Worm (Caenorhabditis elegans) whole organism, late embryonic: ENCODE data around the gene klp-3.

Source experiments
- C38D4.7 ChIP-seq: fragments of 200-800 bp; sonication (Bioruptor generic); optimal IDR thresholded peaks from 2 replicates; lab custom pipeline; 2018; ENCODE audit warnings: mild to moderate bottlenecking, missing genetic modification characterization, moderate library complexity, missing compliant biosample characterization
- F13H6.1 ChIP-seq: sonication (generic microtip); optimal IDR thresholded peaks from 2 replicates; lab custom pipeline; 2016; ENCODE audit warnings: missing genetic modification characterization, missing compliant biosample characterization
- K02D7.2 ChIP-seq: sonication (generic microtip); optimal IDR thresholded peaks from 2 replicates; lab custom pipeline; 2017; ENCODE audit warnings: mild to moderate bottlenecking, missing genetic modification characterization, missing compliant biosample characterization
- K09A11.1 ChIP-seq: sonication (generic microtip); optimal IDR thresholded peaks from 2 replicates; lab custom pipeline; 2017; ENCODE audit warnings: antibody characterized with exemption, mild to moderate bottlenecking, missing genetic modification characterization, missing compliant biosample characterization; ENCODE audit not compliant: insufficient read depth
- ahr-1 ChIP-seq: sonication (generic microtip); optimal IDR thresholded peaks from 2 replicates; lab custom pipeline; 2016; ENCODE audit warnings: missing genetic modification characterization, missing compliant biosample characterization
- ceh-14 ChIP-seq: sonication (generic microtip); optimal IDR thresholded peaks from 2 replicates; lab custom pipeline; 2016; ENCODE audit warnings: missing genotype, missing genetic modification characterization, missing compliant biosample characterization
- ceh-19 ChIP-seq: fragments of 200-800 bp; sonication (Bioruptor generic); optimal IDR thresholded peaks from 2 replicates; lab custom pipeline; 2018; ENCODE audit warnings: mild to moderate bottlenecking, missing genetic modification characterization, missing compliant biosample characterization
- ceh-2 ChIP-seq: sonication (generic microtip); optimal IDR thresholded peaks from 2 replicates; lab custom pipeline; 2016; ENCODE audit warnings: missing genotype, missing genetic modification characterization, missing compliant biosample characterization
- ceh-22 ChIP-seq: sonication (generic microtip); optimal IDR thresholded peaks from 2 replicates; lab custom pipeline; 2017; ENCODE audit warnings: missing biosample characterization, missing genetic modification characterization
- ceh-24 ChIP-seq: sonication (generic microtip); optimal IDR thresholded peaks from 2 replicates; lab custom pipeline; 2016; ENCODE audit warnings: mild to moderate bottlenecking, missing genetic modification characterization, missing compliant biosample characterization
- ceh-30 ChIP-seq: fragments of 150-350 bp; optimal IDR thresholded peaks from 2 replicates; lab custom pipeline; 2014; ENCODE audit warnings: missing biosample characterization, missing genetic modification characterization
- ceh-31 ChIP-seq: sonication (generic microtip); optimal IDR thresholded peaks from 2 replicates; lab custom pipeline; 2016; ENCODE audit warnings: missing genetic modification characterization, missing compliant biosample characterization
- ceh-34 ChIP-seq: sonication (generic microtip); optimal IDR thresholded peaks from 2 replicates; lab custom pipeline; 2016; ENCODE audit warnings: mild to moderate bottlenecking, missing genetic modification characterization, missing compliant biosample characterization
- ceh-6 ChIP-seq: fragments of 200-800 bp; sonication (Bioruptor generic); optimal IDR thresholded peaks from 2 replicates; lab custom pipeline; 2018; ENCODE audit warnings: mild to moderate bottlenecking, missing genetic modification characterization, missing compliant biosample characterization
- elt-2 ChIP-seq: sonication (generic microtip); optimal IDR thresholded peaks from 2 replicates; lab custom pipeline; 2016; ENCODE audit warnings: missing genetic modification reagents, missing genetic modification characterization, missing compliant biosample characterization
- eyg-1 ChIP-seq: sonication (generic microtip); optimal IDR thresholded peaks from 2 replicates; lab custom pipeline; 2016; ENCODE audit warnings: missing genotype, missing genetic modification characterization, missing compliant biosample characterization
- fkh-6 ChIP-seq: sonication (generic microtip); optimal IDR thresholded peaks from 2 replicates; lab custom pipeline; 2016; ENCODE audit warnings: missing genetic modification characterization, missing compliant biosample characterization
- hlh-13 ChIP-seq: fragments of 200-800 bp; sonication (Bioruptor generic); optimal IDR thresholded peaks from 2 replicates; lab custom pipeline; 2018; ENCODE audit warnings: mild to moderate bottlenecking, missing genetic modification characterization, missing compliant biosample characterization
- hlh-8 ChIP-seq: sonication (generic microtip); optimal IDR thresholded peaks from 2 replicates; lab custom pipeline; 2016; ENCODE audit warnings: missing genotype, missing genetic modification characterization, missing compliant biosample characterization
- lim-6 ChIP-seq: sonication (generic microtip); optimal IDR thresholded peaks from 2 replicates; lab custom pipeline; 2016; ENCODE audit warnings: missing genetic modification characterization, missing compliant biosample characterization
- mec-3 ChIP-seq: sonication (generic microtip); optimal IDR thresholded peaks from 2 replicates; lab custom pipeline; 2016; ENCODE audit warnings: borderline replicate concordance, missing genetic modification characterization, missing compliant biosample characterization
- nfya-1 ChIP-seq: sonication (generic microtip); optimal IDR thresholded peaks from 2 replicates; lab custom pipeline; 2017; ENCODE audit warnings: missing genetic modification characterization, mild to moderate bottlenecking, missing compliant biosample characterization, antibody characterized with exemption, moderate library complexity
- odd-2 ChIP-seq: sonication (generic microtip); optimal IDR thresholded peaks from 2 replicates; lab custom pipeline; 2017; ENCODE audit warnings: antibody characterized with exemption, mild to moderate bottlenecking, missing genetic modification characterization, missing compliant biosample characterization
- pha-2 ChIP-seq: sonication (generic microtip); optimal IDR thresholded peaks from 2 replicates; lab custom pipeline; 2017; ENCODE audit warnings: mild to moderate bottlenecking, missing genetic modification characterization, missing compliant biosample characterization
- rnt-1 ChIP-seq: sonication (generic microtip); optimal IDR thresholded peaks from 2 replicates; lab custom pipeline; 2016; ENCODE audit warnings: missing genetic modification characterization, missing compliant biosample characterization
- sox-4 ChIP-seq: sonication (generic microtip); optimal IDR thresholded peaks from 2 replicates; lab custom pipeline; 2017; ENCODE audit warnings: mild to moderate bottlenecking, missing genetic modification characterization, inconsistent platforms, missing compliant biosample characterization
- syd-9 ChIP-seq: sonication (generic microtip); optimal IDR thresholded peaks from 2 replicates; lab custom pipeline; 2016; ENCODE audit warnings: mild to moderate bottlenecking, missing genetic modification characterization, moderate library complexity, missing compliant biosample characterization
- tbx-2 ChIP-seq: sonication (generic microtip); optimal IDR thresholded peaks from 2 replicates; lab custom pipeline; 2016; ENCODE audit warnings: missing genetic modification characterization, missing compliant biosample characterization
- ttx-3 ChIP-seq: sonication (generic microtip); optimal IDR thresholded peaks from 2 replicates; lab custom pipeline; 2016; ENCODE audit warnings: missing genetic modification reagents, missing genetic modification characterization, missing compliant biosample characterization
- unc-3 ChIP-seq, 2 experiments: fragments of 200-800 bp in 1 of 2; sonication (Bioruptor generic) in 1 of 2; sonication (generic microtip) in 1 of 2; conservative IDR thresholded peaks in 1 of 2; optimal IDR thresholded peaks in 1 of 2; 2 replicates each; pipeline versions ENCODE4 v1.3.6 to Lab custom; 2016 to 2022; ENCODE audit warnings: missing compliant biosample characterization in 2 of 2, missing genetic modification characterization in 2 of 2, missing genetic modification reagents in 1 of 2
- unc-42 ChIP-seq: sonication (generic microtip); optimal IDR thresholded peaks from 2 replicates; lab custom pipeline; 2016; ENCODE audit warnings: missing genotype, missing genetic modification characterization, missing compliant biosample characterization
- unc-55 ChIP-seq: sonication (generic microtip); optimal IDR thresholded peaks from 2 replicates; lab custom pipeline; 2017; ENCODE audit warnings: missing biosample characterization, missing genetic modification reagents, missing genetic modification characterization
- unc-86 ChIP-seq: sonication (generic microtip); optimal IDR thresholded peaks from 2 replicates; lab custom pipeline; 2016; ENCODE audit warnings: missing genetic modification characterization, missing compliant biosample characterization
- ztf-16 ChIP-seq: sonication (generic microtip); optimal IDR thresholded peaks from 2 replicates; lab custom pipeline; 2017; ENCODE audit warnings: missing genetic modification characterization, missing compliant biosample characterization

The klp-3 gene

ce11 chrII:7838661-7839060 lies 3.5 kb upstream of the klp-3 start:
- TF ChIP-seq nfya-1 (tag; lab: Kevin White, UChicago): peak; percentile 12
- no peak for TF ChIP-seq fkh-6 (tag; lab: Kevin White, UChicago)

ce11 chrII:7839703-7840102 lies 2.5 kb upstream of the klp-3 start:
- no peak for TF ChIP-seq unc-3 (GFP tag; conservative IDR thresholded peaks at IDR 0.05; lab: Robert Waterston, UW)
- TF ChIP-seq unc-3 (tag; optimal IDR thresholded peaks at IDR 0.05; lab: Kevin White, UChicago): no peak
- no peak for TF ChIP-seq ahr-1
- no peak for TF ChIP-seq mec-3 (tag; lab: Kevin White, UChicago)
- no peak for TF ChIP-seq ceh-14 (tag; lab: Kevin White, UChicago)
- no peak for TF ChIP-seq elt-2
- no peak for TF ChIP-seq ceh-22 (tag; lab: Kevin White, UChicago)
- no peak for TF ChIP-seq hlh-8 (tag; lab: Kevin White, UChicago)
- TF ChIP-seq ceh-34 (tag; lab: Kevin White, UChicago): no peak
- peak; percentile 16 for TF ChIP-seq ceh-31
- TF ChIP-seq nfya-1 (tag; lab: Kevin White, UChicago): peak; percentile 45
- no peak for TF ChIP-seq ttx-3
- TF ChIP-seq C38D4.7 (GFP tag; lab: Kevin White, UChicago): no peak
- TF ChIP-seq unc-55 (GFP tag; lab: Kevin White, UChicago): peak; percentile 42
- no peak for TF ChIP-seq pha-2
- TF ChIP-seq ceh-19 (GFP tag; lab: Kevin White, UChicago): no peak

DNA sequence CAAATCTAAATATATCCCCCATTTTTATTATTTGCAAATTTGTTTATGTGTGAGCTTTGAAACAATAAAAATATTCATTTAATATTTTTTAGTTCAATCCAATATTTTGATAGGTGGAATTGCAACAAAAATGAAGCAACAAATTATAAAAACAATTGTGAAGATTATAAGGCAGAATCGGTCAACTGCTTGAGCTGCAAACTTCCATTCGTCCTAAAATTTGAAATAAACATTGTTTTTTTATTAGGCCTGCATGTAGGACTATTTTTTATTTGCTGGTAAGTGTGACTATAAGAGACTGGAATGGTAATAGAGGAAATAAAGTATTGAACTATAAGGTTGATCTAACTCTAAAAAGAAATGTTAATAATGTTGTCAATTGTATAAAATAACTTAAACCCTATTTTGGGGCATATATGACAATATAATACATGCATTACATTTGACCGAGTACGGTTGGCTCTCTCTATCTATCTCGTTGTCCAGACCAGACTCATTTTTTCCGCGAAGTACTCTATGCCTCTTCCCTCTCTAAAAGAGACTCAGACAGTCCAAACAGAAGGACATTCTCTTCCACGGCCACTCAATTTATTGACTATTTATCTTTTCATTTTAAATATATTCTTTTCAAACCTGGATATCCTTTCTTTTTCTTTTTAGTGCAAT lies 3.6 kb downstream of the klp-3 start, which contains the start of gene T09A5.4:
TSS of gene T09A5.4 (plus strand) at position 616 of the 666 bp plus-strand sequence.
- TF ChIP-seq ceh-22 (tag; lab: Kevin White, UChicago): no peak
- TF ChIP-seq unc-42 (tag; lab: Kevin White, UChicago): no peak
- TF ChIP-seq ceh-19 (GFP tag; lab: Kevin White, UChicago): no peak

- TF ChIP-seq fkh-6 (tag; lab: Kevin White, UChicago) (no peak), ceh-24 (tag; lab: Kevin White, UChicago) (no peak), lim-6 (tag; lab: Kevin White, UChicago) (no peak), unc-55 (GFP tag; lab: Kevin White, UChicago) (no peak), ceh-30 (tag; lab: Kevin White, UChicago) (no peak), nfya-1 (tag; lab: Kevin White, UChicago) (no peak), hlh-13 (no peak), K09A11.1 (tag; lab: Kevin White, UChicago) (no peak), tbx-2 (tag; lab: Kevin White, UChicago) (no peak), K02D7.2 (tag; lab: Kevin White, UChicago) (no peak), ceh-14 (tag; lab: Kevin White, UChicago) (no peak)
Measured at ce11 chrII:7849697-7850096, 7.5 kb downstream of the klp-3 start, which contains the start of gene acr-7. TSS of gene acr-7 (minus strand) at chrII:7849797.

DNA sequence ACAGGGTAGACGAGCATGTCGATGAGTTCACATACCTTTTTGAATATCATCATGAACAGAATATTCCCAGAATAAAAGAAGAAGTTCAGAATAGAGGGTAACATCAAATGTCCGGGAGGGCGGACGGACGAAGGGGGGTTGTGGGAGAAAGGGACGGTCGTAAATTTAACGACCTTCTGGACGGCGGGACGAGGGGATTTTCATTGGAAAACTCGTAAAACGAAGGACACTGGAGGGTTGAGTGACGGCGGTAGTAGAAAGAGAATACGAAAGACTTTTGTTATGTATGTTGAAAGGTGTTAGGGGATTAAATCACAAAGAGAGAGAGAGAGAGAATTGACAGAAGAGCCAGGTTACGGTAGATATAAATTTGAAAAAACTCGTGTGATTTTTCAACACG lies 8.4 kb downstream of the klp-3 start:
- TF ChIP-seq rnt-1 (tag; lab: Kevin White, UChicago): peak; percentile 7
- TF ChIP-seq mec-3 (tag; lab: Kevin White, UChicago): no peak
- TF ChIP-seq C38D4.7 (GFP tag; lab: Kevin White, UChicago): no peak
- TF ChIP-seq, all 69 proteins: peak for 1

- no peak for TF ChIP-seq ceh-31
- no peak for TF ChIP-seq ceh-24 (tag; lab: Kevin White, UChicago)
- peak; percentile 3 for TF ChIP-seq ceh-14 (tag; lab: Kevin White, UChicago)
Measured at ce11 chrII:7851480-7851879, 9.3 kb downstream of the klp-3 start.

DNA sequence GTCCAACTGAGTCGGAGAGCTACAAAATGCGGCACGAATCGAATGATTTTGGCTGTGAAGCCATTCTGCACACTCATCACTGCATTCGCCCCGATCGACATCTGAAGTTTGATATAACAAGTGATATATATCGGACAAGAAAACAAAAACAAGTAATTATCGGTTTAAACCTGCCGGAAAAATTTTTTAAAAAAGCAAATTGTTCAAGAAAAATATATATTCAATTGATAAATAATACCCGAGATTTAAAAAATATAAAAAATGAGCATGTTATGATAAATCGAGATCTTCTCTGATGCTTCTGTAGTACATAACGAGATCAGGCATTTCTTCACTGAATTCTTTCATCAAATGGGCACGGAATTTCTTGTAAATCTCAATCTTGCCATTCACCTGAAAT lies 11.5 kb downstream of the klp-3 start, which contains the start of gene T09A5.5:
TSS of gene T09A5.5 (minus strand) at position 101 of the 400 bp plus-strand sequence.
- TF ChIP-seq K09A11.1 (tag; lab: Kevin White, UChicago) (no peak), ztf-16 (tag; lab: Kevin White, UChicago) (no peak), F13H6.1 (no peak), unc-55 (GFP tag; lab: Kevin White, UChicago) (no peak), C38D4.7 (GFP tag; lab: Kevin White, UChicago) (no peak), ceh-30 (tag; lab: Kevin White, UChicago) (no peak), unc-86 (tag; lab: Kevin White, UChicago) (no peak), syd-9 (tag; lab: Kevin White, UChicago) (no peak), eyg-1 (tag; lab: Kevin White, UChicago) (no peak), ceh-24 (tag; lab: Kevin White, UChicago) (no peak), unc-42 (tag; lab: Kevin White, UChicago) (no peak), K02D7.2 (tag; lab: Kevin White, UChicago) (no peak), sox-4 (tag; lab: Kevin White, UChicago) (no peak), ceh-2 (tag; lab: Kevin White, UChicago) (no peak), ceh-6 (no peak), odd-2 (tag; lab: Kevin White, UChicago) (no peak)
